Fruit fly (Drosophila melanogaster): ENCODE data around the gene dnk.
A peak's percentile ranks its signal among the peaks of the same experiment; 100 is the strongest.

dnk gene

DNA sequence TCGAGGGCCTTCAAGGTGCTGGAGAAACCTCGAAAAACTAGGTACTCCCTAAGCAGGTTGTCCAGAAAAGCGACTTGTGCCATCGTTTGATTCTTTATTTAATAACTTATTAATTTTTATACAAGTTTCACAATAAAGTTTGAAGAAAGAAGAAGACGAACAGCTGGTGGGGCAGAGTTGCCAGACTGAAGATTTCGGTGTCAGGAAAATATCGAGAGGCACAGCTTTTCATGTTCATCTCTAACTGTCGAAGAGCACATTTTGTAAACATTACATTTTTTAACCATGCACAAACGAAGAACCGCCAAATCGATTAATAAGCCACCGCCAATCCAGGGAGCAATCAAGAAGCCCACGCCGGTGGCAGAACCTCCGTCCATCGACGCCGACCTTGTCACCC is 43.1 kb downstream of the dnk start, which contains the start of the genes CG6005 and CG14286 (continued):
- TF ChIP-seq CG18619 (GFP tag; optimal IDR thresholded peaks at IDR 0.05) (peak; percentile 45), CG6791 (GFP tag; IDR thresholded peaks at IDR 0.05; ENCODE audit: partially characterized antibody) (peak; percentile 74), Trl (optimal IDR thresholded peaks at IDR 0.05) (no peak), Trl (GFP tag; optimal IDR thresholded peaks at IDR 0.05) (peak; percentile 64), abd-A (tag; optimal IDR thresholded peaks at IDR 0.05) (no peak), CG30020 (tag; optimal IDR thresholded peaks at IDR 0.05) (no peak), CG4404 (GFP tag; IDR thresholded peaks at IDR 0.05) (0 out of 2 replicates have a peak, but pooled peaks have one; percentile 9), CG6765 (GFP tag; optimal IDR thresholded peaks at IDR 0.05) (no peak), CG11696 (GFP tag; IDR thresholded peaks at IDR 0.05) (no peak), usp (GFP tag; optimal IDR thresholded peaks at IDR 0.05) (no peak), Dfd (GFP tag; optimal IDR thresholded peaks at IDR 0.05) (no peak), nerfin-2 (GFP tag; IDR thresholded peaks at IDR 0.05; ENCODE audit: partially characterized antibody) (no peak; the same call in 1 of the 2 replicates), ken (GFP tag; IDR thresholded peaks at IDR 0.05) (peak; percentile 58; the same call in 1 of the 3 replicates), crp (GFP tag; optimal IDR thresholded peaks at IDR 0.05) (peak; percentile 74 to 97), esg (GFP tag; conservative IDR thresholded peaks at IDR 0.05) (no peak; the same call in 1 of the 2 replicates), CG11085 (GFP tag; IDR thresholded peaks at IDR 0.05) (peak; percentile 67; the same call in 1 of the 2 replicates), Xrp1 (GFP tag; IDR thresholded peaks at IDR 0.05) (peak; percentile 70), CG10565 (GFP tag; optimal IDR thresholded peaks at IDR 0.05) (no peak), BtbVII (GFP tag; optimal IDR thresholded peaks at IDR 0.05) (no peak), H15 (GFP tag; IDR thresholded peaks at IDR 0.05) (peak; percentile 58; the same call in 1 of the 3 replicates), CG15269 (tag; optimal IDR thresholded peaks at IDR 0.05) (peak; percentile 48), Gsc (GFP tag; IDR thresholded peaks at IDR 0.05) (no peak), CG4328 (GFP tag; optimal IDR thresholded peaks at IDR 0.05) (no peak), CG13287 (GFP tag; IDR thresholded peaks at IDR 0.05; ENCODE audit: partially characterized antibody) (peak; percentile 88), nmo (GFP tag; optimal IDR thresholded peaks at IDR 0.05) (peak; percentile 38), CG10543 (GFP tag; optimal IDR thresholded peaks at IDR 0.05) (no peak), sisA (GFP tag; IDR thresholded peaks at IDR 0.05) (peak; percentile 70), zfh2 (GFP tag; optimal IDR thresholded peaks at IDR 0.05) (peak; percentile 63), CG9215 (GFP tag; IDR thresholded peaks at IDR 0.05) (peak; percentile 67), CG16813 (GFP tag; IDR thresholded peaks at IDR 0.05; ENCODE audit: partially characterized antibody) (peak; percentile 76), gce (GFP tag; IDR thresholded peaks at IDR 0.05) (peak; percentile 48; the same call in 1 of the 3 replicates), tll (GFP tag; optimal IDR thresholded peaks at IDR 0.05) (no peak), CG12659 (GFP tag; optimal IDR thresholded peaks at IDR 0.05) (peak; percentile 73), Hr78 (GFP tag; optimal IDR thresholded peaks at IDR 0.05) (no peak), cwo (GFP tag; optimal IDR thresholded peaks at IDR 0.05) (no peak), CG3281 (GFP tag; optimal IDR thresholded peaks at IDR 0.05) (no peak), CG17328 (GFP tag; IDR thresholded peaks at IDR 0.05) (peak; percentile 60), bbx (GFP tag; IDR thresholded peaks at IDR 0.05; ENCODE audit: partially characterized antibody) (peak; percentile 80), CG15011 (GFP tag; optimal IDR thresholded peaks at IDR 0.05) (no peak), CG9876 (GFP tag; optimal IDR thresholded peaks at IDR 0.05) (peak; percentile 2), CG18262 (tag; optimal IDR thresholded peaks at IDR 0.05) (peak; percentile 14), CG11723 (GFP tag; optimal IDR thresholded peaks at IDR 0.05) (no peak), CG18011 (GFP tag; optimal IDR thresholded peaks at IDR 0.05) (peak; percentile 40), CG4617 (GFP tag; optimal IDR thresholded peaks at IDR 0.05; ENCODE audit: borderline replicate concordance) (peak; percentile 97), pho (GFP tag; optimal IDR thresholded peaks at IDR 0.05) (peak; percentile 64), zen (tag; optimal IDR thresholded peaks at IDR 0.05) (no peak), CG32532 (GFP tag; IDR thresholded peaks at IDR 0.05) (peak; percentile 85), run (tag; optimal IDR thresholded peaks at IDR 0.05) (no peak), pum (GFP tag; optimal IDR thresholded peaks at IDR 0.05) (peak; percentile 55), CG4707 (GFP tag; optimal IDR thresholded peaks at IDR 0.05) (peak; percentile 4)

All from whole organism, embryonic.